Fruit fly (Drosophila melanogaster) whole organism, embryonic: ENCODE measurements around the gene Hsp22.

Experiments
- B-H1 ChIP-seq: fragments of 200-800 bp; sonication (Bioruptor generic); IDR thresholded peaks from 3 replicates; pipeline ENCODE4 v1.3.6; 2022; ENCODE audit warnings: missing biosample characterization, missing genetic modification characterization
- CG10321 ChIP-seq: fragments of 200-800 bp; sonication (Bioruptor generic); IDR thresholded peaks from 2 replicates; pipeline ENCODE4 v1.3.6; 2022; ENCODE audit warnings: missing biosample characterization, missing genetic modification characterization
- CG10979 ChIP-seq: fragments of 200-800 bp; sonication (Bioruptor generic); optimal IDR thresholded peaks from 2 replicates; lab custom pipeline; 2018; ENCODE audit warnings: missing biosample characterization, mild to moderate bottlenecking, missing genetic modification characterization, moderate library complexity
- CG11456 ChIP-seq: fragments of 200-800 bp; sonication (Bioruptor generic); IDR thresholded peaks from 3 replicates; pipeline ENCODE4 v1.3.6; 2022; ENCODE audit warnings: missing biosample characterization, missing genetic modification characterization
- CG12219 ChIP-seq: fragments of 200-800 bp; sonication (Bioruptor generic); optimal IDR thresholded peaks from 3 replicates; lab custom pipeline; 2018; ENCODE audit warnings: missing biosample characterization, mild to moderate bottlenecking, missing genetic modification characterization
- CG12391 ChIP-seq: fragments of 200-800 bp; sonication (Bioruptor generic); optimal IDR thresholded peaks from 3 replicates; lab custom pipeline; 2018; ENCODE audit warnings: missing biosample characterization, mild to moderate bottlenecking, missing genetic modification characterization, moderate library complexity
- CG12659 ChIP-seq: fragments of 200-800 bp; sonication (Bioruptor generic); optimal IDR thresholded peaks from 3 replicates; lab custom pipeline; 2017; ENCODE audit warnings: mild to moderate bottlenecking, missing biosample characterization, missing genetic modification reagents, missing genetic modification characterization
- CG15514 ChIP-seq: fragments of 200-800 bp; sonication (Bioruptor generic); optimal IDR thresholded peaks from 3 replicates; lab custom pipeline; 2017; ENCODE audit warnings: missing biosample characterization, missing genetic modification characterization, mild to moderate bottlenecking, moderate library complexity, missing genetic modification reagents
- CG15601 ChIP-seq: fragments of 200-800 bp; sonication (Bioruptor generic); optimal IDR thresholded peaks from 3 replicates; lab custom pipeline; 2019; ENCODE audit warnings: missing biosample characterization, mild to moderate bottlenecking, missing genetic modification characterization, moderate library complexity
- CG17186 ChIP-seq: fragments of 200-800 bp; sonication (Bioruptor generic); optimal IDR thresholded peaks from 3 replicates; lab custom pipeline; 2017; ENCODE audit warnings: missing biosample characterization, missing genetic modification reagents, missing genetic modification characterization
- CG18011 ChIP-seq: fragments of 200-800 bp; sonication (Bioruptor generic); optimal IDR thresholded peaks from 2 replicates; lab custom pipeline; 2017; ENCODE audit warnings: missing biosample characterization, missing genetic modification characterization, mild to moderate bottlenecking, moderate library complexity, missing genotype
- CG18619 ChIP-seq: fragments of 200-800 bp; sonication (Bioruptor generic); optimal IDR thresholded peaks from 3 replicates; lab custom pipeline; 2017; ENCODE audit warnings: missing biosample characterization, mild to moderate bottlenecking, missing genetic modification characterization
- CG2712 ChIP-seq: fragments of 200-800 bp; optimal IDR thresholded peaks from 3 replicates; lab custom pipeline; 2019; ENCODE audit warnings: missing biosample characterization, mild to moderate bottlenecking, missing genetic modification characterization, moderate library complexity
- CG32532 ChIP-seq: fragments of 200-800 bp; sonication (Bioruptor generic); IDR thresholded peaks from 2 replicates; pipeline ENCODE4 v1.3.6; 2022; ENCODE audit warnings: missing biosample characterization, missing genetic modification characterization
- CG4328 ChIP-seq: fragments of 200-800 bp; sonication (Bioruptor generic); optimal IDR thresholded peaks from 3 replicates; lab custom pipeline; 2017; ENCODE audit warnings: missing biosample characterization, missing genetic modification reagents, missing genetic modification characterization
- CG6272 ChIP-seq: fragments of 200-800 bp; sonication (Bioruptor generic); IDR thresholded peaks from 2 replicates; pipeline ENCODE4 v1.3.6; 2022; ENCODE audit warnings: missing biosample characterization, missing genetic modification characterization
- CG6689 ChIP-seq: fragments of 200-800 bp; sonication (Bioruptor generic); IDR thresholded peaks from 2 replicates; pipeline ENCODE4 v1.3.6; 2022; ENCODE audit warnings: missing biosample characterization, missing genetic modification characterization
- CG6765 ChIP-seq: fragments of 200-800 bp; sonication (Bioruptor generic); optimal IDR thresholded peaks from 3 replicates; lab custom pipeline; 2017; ENCODE audit warnings: missing biosample characterization, mild to moderate bottlenecking, missing genetic modification characterization
- CG7556 ChIP-seq: fragments of 200-800 bp; sonication (Bioruptor generic); optimal IDR thresholded peaks from 2 replicates; lab custom pipeline; 2017; ENCODE audit warnings: missing biosample characterization, mild to moderate bottlenecking, missing genetic modification characterization
- Camta ChIP-seq: fragments of 200-800 bp; sonication (Bioruptor generic); optimal IDR thresholded peaks from 2 replicates; lab custom pipeline; 2016; ENCODE audit warnings: missing biosample characterization, missing genetic modification characterization
- Dp ChIP-seq: fragments of 200-800 bp; sonication (Bioruptor generic); optimal IDR thresholded peaks from 2 replicates; lab custom pipeline; 2018; ENCODE audit warnings: missing biosample characterization, mild to moderate bottlenecking, missing genetic modification characterization, moderate library complexity
- Ets97D ChIP-seq: fragments of 200-800 bp; sonication (Bioruptor generic); optimal IDR thresholded peaks from 3 replicates; lab custom pipeline; 2016; ENCODE audit warnings: missing biosample characterization, missing genetic modification characterization
- Fer3 ChIP-seq: fragments of 200-800 bp; sonication (Bioruptor generic); optimal IDR thresholded peaks from 2 replicates; lab custom pipeline; 2018; ENCODE audit warnings: missing biosample characterization, mild to moderate bottlenecking, missing genetic modification characterization, moderate library complexity
- Hmr ChIP-seq: fragments of 200-800 bp; sonication (Bioruptor generic); optimal IDR thresholded peaks from 3 replicates; lab custom pipeline; 2017; ENCODE audit warnings: mild to moderate bottlenecking, missing biosample characterization, missing genetic modification reagents, missing genetic modification characterization
- Hr51 ChIP-seq, 2 experiments: fragments of 200-800 bp; sonication (Bioruptor generic); optimal IDR thresholded peaks; 2 replicates in 1 of 2; 3 replicates in 1 of 2; lab custom pipeline; 2016 to 2018; ENCODE audit warnings: missing biosample characterization in 2 of 2, missing genetic modification characterization in 2 of 2, mild to moderate bottlenecking in 1 of 2, moderate library complexity in 1 of 2
- Hr78 ChIP-seq, 2 experiments: fragments of 200-800 bp in 1 of 2; fragments of >200 bp in 1 of 2; sonication (Bioruptor generic) in 1 of 2; optimal IDR thresholded peaks; 2 replicates each; lab custom pipeline; 2017 to 2019; ENCODE audit warnings: missing biosample characterization in 2 of 2, missing genetic modification characterization in 2 of 2, mild to moderate bottlenecking in 1 of 2, moderate library complexity in 1 of 2
- Mrtf ChIP-seq: fragments of 200-800 bp; sonication (Bioruptor generic); IDR thresholded peaks from 3 replicates; pipeline ENCODE4 v1.3.6; 2022; ENCODE audit warnings: missing biosample characterization, missing genetic modification characterization
- Oaz ChIP-seq: fragments of 200-800 bp; sonication (Bioruptor generic); IDR thresholded peaks from 2 replicates; pipeline ENCODE4 v1.3.6; 2022; ENCODE audit warnings: missing biosample characterization, missing genetic modification characterization
- Sox102F ChIP-seq: fragments of 200-800 bp; sonication (Bioruptor generic); optimal IDR thresholded peaks from 2 replicates; lab custom pipeline; 2018; ENCODE audit warnings: missing biosample characterization, mild to moderate bottlenecking, missing genetic modification characterization, moderate library complexity
- Trl ChIP-seq, 3 experiments: fragments of >200 bp in 2 of 3; fragments of 200-800 bp in 1 of 3; sonication (Bioruptor generic) in 1 of 3; optimal IDR thresholded peaks; 2 replicates in 1 of 3; 3 replicates in 2 of 3; lab custom pipeline; 2016 to 2017; ENCODE audit warnings: missing biosample characterization in 1 of 3, missing genetic modification characterization in 1 of 3
- az2 ChIP-seq: fragments of 200-800 bp; sonication (Bioruptor generic); optimal IDR thresholded peaks from 3 replicates; lab custom pipeline; 2016; ENCODE audit warnings: missing biosample characterization, missing genetic modification characterization
- bbx ChIP-seq: fragments of 200-800 bp; sonication (Bioruptor generic); IDR thresholded peaks from 2 replicates; pipeline ENCODE4 v1.3.6; 2022; ENCODE audit warnings: missing biosample characterization, missing genetic modification characterization; ENCODE audit not compliant: partially characterized antibody
- bcd ChIP-seq: fragments of 200-800 bp; sonication (Bioruptor generic); optimal IDR thresholded peaks from 2 replicates; lab custom pipeline; 2017; ENCODE audit warnings: missing biosample characterization, mild to moderate bottlenecking, missing genetic modification characterization
- emc ChIP-seq: fragments of 200-800 bp; sonication (Bioruptor generic); optimal IDR thresholded peaks from 2 replicates; lab custom pipeline; 2016; ENCODE audit warnings: missing biosample characterization, missing genetic modification characterization
- esg ChIP-seq: fragments of 200-800 bp; sonication (Bioruptor generic); conservative IDR thresholded peaks from 2 replicates; pipeline ENCODE4 v1.3.6; 2022; ENCODE audit warnings: missing biosample characterization, missing genetic modification characterization
- fu2 ChIP-seq: fragments of 200-800 bp; sonication (Bioruptor generic); optimal IDR thresholded peaks from 2 replicates; lab custom pipeline; 2016; ENCODE audit warnings: missing biosample characterization, missing genetic modification characterization
- gcm ChIP-seq: fragments of 200-800 bp; sonication (Bioruptor generic); optimal IDR thresholded peaks from 2 replicates; lab custom pipeline; 2019; ENCODE audit warnings: missing biosample characterization, mild to moderate bottlenecking, missing genetic modification characterization, moderate library complexity
- her ChIP-seq: fragments of 200-800 bp; sonication (Bioruptor generic); optimal IDR thresholded peaks from 2 replicates; lab custom pipeline; 2016; ENCODE audit warnings: missing biosample characterization, missing genetic modification characterization
- hth ChIP-seq: fragments of >200 bp; optimal IDR thresholded peaks from 2 replicates; lab custom pipeline; 2017; ENCODE audit warnings: inconsistent platforms
- inv ChIP-seq: fragments of 200-800 bp; sonication (Bioruptor generic); IDR thresholded peaks from 2 replicates; pipeline ENCODE4 v1.3.6; 2022; ENCODE audit warnings: missing biosample characterization, missing genetic modification characterization; ENCODE audit not compliant: partially characterized antibody
- nerfin-2 ChIP-seq: fragments of 200-800 bp; sonication (Bioruptor generic); IDR thresholded peaks from 2 replicates; pipeline ENCODE4 v1.3.6; 2022; ENCODE audit warnings: missing biosample characterization, missing genetic modification characterization; ENCODE audit not compliant: partially characterized antibody
- phol ChIP-seq: fragments of 200-800 bp; sonication (Bioruptor generic); optimal IDR thresholded peaks from 3 replicates; lab custom pipeline; 2018; ENCODE audit warnings: missing biosample characterization, mild to moderate bottlenecking, missing genetic modification characterization, moderate library complexity
- pita ChIP-seq: fragments of 200-800 bp; sonication (Bioruptor generic); optimal IDR thresholded peaks from 2 replicates; lab custom pipeline; 2017; ENCODE audit warnings: missing biosample characterization, mild to moderate bottlenecking, missing genetic modification characterization
- repo ChIP-seq: fragments of 200-800 bp; sonication (Bioruptor generic); optimal IDR thresholded peaks from 2 replicates; lab custom pipeline; 2016; ENCODE audit warnings: missing biosample characterization, missing genetic modification characterization
- tio ChIP-seq: fragments of 200-800 bp; sonication (Bioruptor generic); optimal IDR thresholded peaks from 2 replicates; lab custom pipeline; 2017; ENCODE audit warnings: missing biosample characterization, missing genetic modification characterization, inconsistent platforms
- vvl ChIP-seq: fragments of 200-800 bp; sonication (Bioruptor generic); IDR thresholded peaks from 2 replicates; pipeline ENCODE4 v1.3.6; 2022; ENCODE audit warnings: missing biosample characterization, missing genetic modification characterization
- wdn ChIP-seq: fragments of 200-800 bp; sonication (Bioruptor generic); IDR thresholded peaks from 2 replicates; pipeline ENCODE4 v1.3.6; 2022; ENCODE audit warnings: missing biosample characterization, missing genetic modification characterization
- zf30C ChIP-seq: fragments of 200-800 bp; sonication (Bioruptor generic); optimal IDR thresholded peaks from 3 replicates; lab custom pipeline; 2018; ENCODE audit warnings: missing biosample characterization, mild to moderate bottlenecking, missing genetic modification characterization

Hsp22 gene

dm6 chr3L:9410754-9411423 lies 38.2 kb downstream of the Hsp22 start, which contains the start of the genes CG4022 and Cpsf5 (continued):
- peak; percentile 86 for TF ChIP-seq CG15601 (tag; lab: Kevin White, UChicago)
- TF ChIP-seq Hr51 (GFP tag; optimal IDR thresholded peaks at IDR 0.05; lab: Kevin White, UChicago): peak; percentile 46 to 83
- peak; percentile 78 for TF ChIP-seq CG7556 (GFP tag; lab: Kevin White, UChicago)
- TF ChIP-seq CG2712: peak; percentile 91
- peak; percentile 69 for TF ChIP-seq CG12219
- peak; percentile 85 for TF ChIP-seq vvl (GFP tag; lab: Robert Waterston, UW)
- TF ChIP-seq Mrtf: peak; percentile 40; the same call in 1 of the 3 replicates
- peak; percentile 55; the same call in 1 of the 2 replicates for TF ChIP-seq wdn (GFP tag; lab: Robert Waterston, UW)
- TF ChIP-seq fu2 (GFP tag; lab: Kevin White, UChicago): no peak
- peak; percentile 82 for TF ChIP-seq Sox102F (GFP tag; lab: Kevin White, UChicago)
- TF ChIP-seq Dp: peak; percentile 28
- no peak for TF ChIP-seq tio (GFP tag; lab: Kevin White, UChicago)
- TF ChIP-seq CG6272 (GFP tag; lab: Robert Waterston, UW): peak; percentile 66
- peak; percentile 85 for TF ChIP-seq Hmr
- TF ChIP-seq CG11456 (GFP tag; lab: Robert Waterston, UW): peak; percentile 78; the same call in 2 of the 3 replicates
- peak; percentile 78 for TF ChIP-seq Fer3 (tag; lab: Kevin White, UChicago)
- peak; percentile 2 for TF ChIP-seq repo
- TF ChIP-seq bbx (GFP tag; lab: Robert Waterston, UW): no peak
- peak; percentile 80 for TF ChIP-seq Oaz (GFP tag; lab: Robert Waterston, UW)
- TF ChIP-seq Ets97D (GFP tag; lab: Kevin White, UChicago): peak; percentile 63
- peak; percentile 78 for TF ChIP-seq gcm (GFP tag; lab: Kevin White, UChicago)
- no peak for TF ChIP-seq hth
- TF ChIP-seq esg: peak; percentile 79
- TF ChIP-seq CG10321: peak; percentile 40; the same call in 1 of the 2 replicates
- peak; percentile 61 for TF ChIP-seq Camta
- no peak for TF ChIP-seq her (GFP tag; lab: Kevin White, UChicago)
- no peak for TF ChIP-seq CG6765 (GFP tag; lab: Kevin White, UChicago)
- peak; percentile 80 for TF ChIP-seq CG18619 (GFP tag; lab: Kevin White, UChicago)
- TF ChIP-seq CG4328: peak; percentile 78
- TF ChIP-seq CG6689 (GFP tag; lab: Robert Waterston, UW): peak; percentile 79
- TF ChIP-seq CG17186 (GFP tag; lab: Kevin White, UChicago): peak; percentile 90
- TF ChIP-seq B-H1 (GFP tag; lab: Robert Waterston, UW): peak; percentile 63; the same call in 2 of the 3 replicates
- TF ChIP-seq bcd (GFP tag; lab: Kevin White, UChicago): peak; percentile 73
- TF ChIP-seq CG12659 (GFP tag; lab: Kevin White, UChicago): peak; percentile 91
- peak; percentile 74 for TF ChIP-seq CG10979 (tag; lab: Kevin White, UChicago)
- TF ChIP-seq CG32532 (GFP tag; lab: Robert Waterston, UW): peak; percentile 91
- no peak for TF ChIP-seq zf30C (GFP tag; lab: Kevin White, UChicago)
- peak; percentile 58 for TF ChIP-seq CG18011 (GFP tag; lab: Kevin White, UChicago)
- TF ChIP-seq CG12391: peak; percentile 95
- TF ChIP-seq phol: peak; percentile 94
- no peak for TF ChIP-seq pita (GFP tag; lab: Kevin White, UChicago)
- TF ChIP-seq emc (GFP tag; lab: Kevin White, UChicago): peak; percentile 27
- no peak for TF ChIP-seq nerfin-2 (GFP tag; lab: Robert Waterston, UW)
- peak; percentile 100 for TF ChIP-seq CG15514 (GFP tag; lab: Kevin White, UChicago)
- no peak for TF ChIP-seq Hr78 (GFP tag; optimal IDR thresholded peaks at IDR 0.05; lab: Kevin White, UChicago)
- peak; percentile 49; the same call in 1 of the 2 replicates for TF ChIP-seq inv (GFP tag; lab: Robert Waterston, UW)
- no peak for TF ChIP-seq Trl (optimal IDR thresholded peaks at IDR 0.05; lab: Kevin White, UChicago)
- peak; percentile 57 for TF ChIP-seq Trl (GFP tag; optimal IDR thresholded peaks at IDR 0.05; lab: Kevin White, UChicago)
- peak; percentile 85 for TF ChIP-seq az2
